Fruit fly (Drosophila melanogaster) whole organism, embryonic: ENCODE data around the gene Creld.
A peak's percentile ranks its signal among the peaks of the same experiment; 100 is the strongest.

ENCODE experiments used
- Antp ChIP-seq: fragments of 200-800 bp; sonication (Bioruptor generic); optimal IDR thresholded peaks from 3 replicates; lab custom pipeline; 2016; ENCODE audit warnings: missing biosample characterization, missing genetic modification characterization
- Awh ChIP-seq: fragments of 200-800 bp; sonication (Bioruptor generic); IDR thresholded peaks from 2 replicates; pipeline ENCODE4, ENCODE4 v1.3.6; 2022; ENCODE audit warnings: missing biosample characterization, missing genetic modification characterization
- Bgb ChIP-seq: fragments of 200-800 bp; sonication (Bioruptor generic); IDR thresholded peaks from 2 replicates; pipeline ENCODE4 v1.3.6; 2022; ENCODE audit warnings: missing biosample characterization, missing genetic modification characterization; ENCODE audit not compliant: partially characterized antibody
- CG10431 ChIP-seq: fragments of 200-800 bp; sonication (Bioruptor generic); optimal IDR thresholded peaks from 3 replicates; lab custom pipeline; 2018; ENCODE audit warnings: missing biosample characterization, mild to moderate bottlenecking, missing genetic modification characterization
- CG1529 ChIP-seq: fragments of 200-800 bp; sonication (Bioruptor generic); optimal IDR thresholded peaks from 3 replicates; lab custom pipeline; 2018; ENCODE audit warnings: missing biosample characterization, missing genetic modification characterization
- CG15514 ChIP-seq: fragments of 200-800 bp; sonication (Bioruptor generic); optimal IDR thresholded peaks from 3 replicates; lab custom pipeline; 2017; ENCODE audit warnings: missing biosample characterization, missing genetic modification characterization, mild to moderate bottlenecking, moderate library complexity, missing genetic modification reagents
- CG17385 ChIP-seq: fragments of 200-800 bp; sonication (Bioruptor generic); optimal IDR thresholded peaks from 3 replicates; lab custom pipeline; 2018; ENCODE audit warnings: missing biosample characterization, mild to moderate bottlenecking, missing genetic modification characterization
- CG17568 ChIP-seq: fragments of 200-800 bp; sonication (Bioruptor generic); optimal IDR thresholded peaks from 2 replicates; lab custom pipeline; 2018; ENCODE audit warnings: missing biosample characterization, mild to moderate bottlenecking, missing genetic modification characterization, moderate library complexity
- CG17802 ChIP-seq: fragments of 200-800 bp; sonication (Bioruptor generic); optimal IDR thresholded peaks from 2 replicates; lab custom pipeline; 2018; ENCODE audit warnings: missing biosample characterization, mild to moderate bottlenecking, missing genetic modification characterization, moderate library complexity
- CG18476 ChIP-seq: fragments of 200-800 bp; sonication (Bioruptor generic); optimal IDR thresholded peaks from 2 replicates; lab custom pipeline; 2016; ENCODE audit warnings: missing biosample characterization, mild to moderate bottlenecking, missing genetic modification characterization
- CG2889 ChIP-seq: fragments of 200-800 bp; sonication (Bioruptor generic); IDR thresholded peaks from 3 replicates; pipeline ENCODE4 v1.3.6; 2022; ENCODE audit warnings: missing biosample characterization, missing genetic modification characterization
- CG32532 ChIP-seq: fragments of 200-800 bp; sonication (Bioruptor generic); IDR thresholded peaks from 2 replicates; pipeline ENCODE4 v1.3.6; 2022; ENCODE audit warnings: missing biosample characterization, missing genetic modification characterization
- CG3281 ChIP-seq: fragments of 200-800 bp; sonication (Bioruptor generic); optimal IDR thresholded peaks from 3 replicates; lab custom pipeline; 2017; ENCODE audit warnings: missing biosample characterization, mild to moderate bottlenecking, missing genetic modification characterization
- CG5953 ChIP-seq: fragments of 200-800 bp; sonication (Bioruptor generic); IDR thresholded peaks from 2 replicates; pipeline ENCODE4 v1.3.6; 2022; ENCODE audit warnings: missing biosample characterization, missing genetic modification characterization
- CG6254 ChIP-seq: fragments of 200-800 bp; sonication (Bioruptor generic); optimal IDR thresholded peaks from 3 replicates; lab custom pipeline; 2017; ENCODE audit warnings: mild to moderate bottlenecking, missing biosample characterization, missing genetic modification reagents, missing genetic modification characterization
- CG7928 ChIP-seq: fragments of 200-800 bp; sonication (Bioruptor generic); optimal IDR thresholded peaks from 2 replicates; lab custom pipeline; 2017; ENCODE audit warnings: missing biosample characterization, mild to moderate bottlenecking, missing genetic modification characterization
- CG7987 ChIP-seq: fragments of 200-800 bp; sonication (Bioruptor generic); optimal IDR thresholded peaks from 2 replicates; lab custom pipeline; 2018; ENCODE audit warnings: missing biosample characterization, mild to moderate bottlenecking, missing genetic modification characterization, moderate library complexity
- Dbx ChIP-seq: fragments of 200-800 bp; sonication (Bioruptor generic); IDR thresholded peaks from 3 replicates; pipeline ENCODE4 v1.3.6; 2022; ENCODE audit warnings: missing biosample characterization, missing genetic modification characterization
- Dfd ChIP-seq, 2 experiments: fragments of >200 bp; optimal IDR thresholded peaks; 2 replicates each; lab custom pipeline; 2017; ENCODE audit warnings: missing biosample characterization in 2 of 2, missing genetic modification characterization in 2 of 2
- Gsc ChIP-seq: fragments of 200-800 bp; sonication (Bioruptor generic); IDR thresholded peaks from 2 replicates; pipeline ENCODE4 v1.3.6; 2022; ENCODE audit warnings: missing biosample characterization, missing genetic modification characterization
- HLH4C ChIP-seq: fragments of 200-800 bp; sonication (Bioruptor generic); IDR thresholded peaks from 3 replicates; pipeline ENCODE4 v1.3.6; 2022; ENCODE audit warnings: missing biosample characterization, missing genetic modification characterization; ENCODE audit not compliant: partially characterized antibody
- Myb ChIP-seq: fragments of 200-800 bp; sonication (Bioruptor generic); optimal IDR thresholded peaks from 2 replicates; lab custom pipeline; 2016; ENCODE audit warnings: missing biosample characterization, missing genetic modification characterization
- NK7.1 ChIP-seq: fragments of 200-800 bp; sonication (Bioruptor generic); optimal IDR thresholded peaks from 3 replicates; lab custom pipeline; 2016; ENCODE audit warnings: missing biosample characterization, missing genetic modification characterization
- NfI ChIP-seq: fragments of 200-800 bp; sonication (Bioruptor generic); optimal IDR thresholded peaks from 3 replicates; lab custom pipeline; 2018; ENCODE audit warnings: missing biosample characterization, mild to moderate bottlenecking, missing genetic modification characterization, moderate library complexity
- Six4 ChIP-seq: fragments of 200-800 bp; sonication (Bioruptor generic); optimal IDR thresholded peaks from 2 replicates; lab custom pipeline; 2016; ENCODE audit warnings: missing biosample characterization, missing genetic modification characterization
- TFAM ChIP-seq: fragments of 200-800 bp; sonication (Bioruptor generic); optimal IDR thresholded peaks from 2 replicates; lab custom pipeline; 2017; ENCODE audit warnings: missing biosample characterization, missing genetic modification characterization, inconsistent platforms
- ab ChIP-seq: fragments of 200-800 bp; sonication (Bioruptor generic); optimal IDR thresholded peaks from 2 replicates; lab custom pipeline; 2016; ENCODE audit warnings: missing biosample characterization, missing genetic modification characterization
- abd-A ChIP-seq: fragments of 200-800 bp; sonication (Bioruptor generic); optimal IDR thresholded peaks from 3 replicates; lab custom pipeline; 2019; ENCODE audit warnings: missing biosample characterization, mild to moderate bottlenecking, missing genetic modification characterization, moderate library complexity
- ato ChIP-seq: fragments of 200-800 bp; sonication (Bioruptor generic); IDR thresholded peaks from 2 replicates; pipeline ENCODE4 v1.3.6; 2022; ENCODE audit warnings: missing biosample characterization, missing genetic modification characterization; ENCODE audit not compliant: partially characterized antibody
- bowl ChIP-seq: fragments of 200-800 bp; sonication (Bioruptor generic); IDR thresholded peaks from 2 replicates; pipeline ENCODE4 v1.3.6; 2022; ENCODE audit warnings: missing biosample characterization, missing genetic modification characterization
- chn ChIP-seq: fragments of 200-800 bp; sonication (Bioruptor generic); optimal IDR thresholded peaks from 2 replicates; lab custom pipeline; 2016; ENCODE audit warnings: missing biosample characterization, missing genetic modification characterization
- corto ChIP-seq: fragments of 200-800 bp; sonication (Bioruptor generic); optimal IDR thresholded peaks from 2 replicates; lab custom pipeline; 2016; ENCODE audit warnings: missing biosample characterization, mild to moderate bottlenecking, missing genetic modification characterization, moderate library complexity
- disco-r ChIP-seq: fragments of 200-800 bp; sonication (Bioruptor generic); optimal IDR thresholded peaks from 2 replicates; lab custom pipeline; 2016; ENCODE audit warnings: missing biosample characterization, missing genetic modification characterization
- dpn ChIP-seq, 2 experiments: fragments of 200-800 bp; sonication (Bioruptor generic); optimal IDR thresholded peaks; 3 replicates each; lab custom pipeline; 2016; ENCODE audit warnings: missing biosample characterization in 2 of 2, missing genetic modification characterization in 2 of 2
- dysf ChIP-seq: fragments of 200-800 bp; sonication (Bioruptor generic); IDR thresholded peaks from 3 replicates; pipeline ENCODE4 v1.3.6; 2022; ENCODE audit warnings: missing biosample characterization, missing genetic modification characterization
- esg ChIP-seq: fragments of 200-800 bp; sonication (Bioruptor generic); conservative IDR thresholded peaks from 2 replicates; pipeline ENCODE4 v1.3.6; 2022; ENCODE audit warnings: missing biosample characterization, missing genetic modification characterization
- ftz-f1 ChIP-seq: fragments of 200-800 bp; sonication (Bioruptor generic); optimal IDR thresholded peaks from 2 replicates; lab custom pipeline; 2016; ENCODE audit warnings: missing biosample characterization, missing genetic modification characterization
- hbn ChIP-seq: fragments of 200-800 bp; sonication (Bioruptor generic); IDR thresholded peaks from 2 replicates; pipeline ENCODE4 v1.3.6; 2022; ENCODE audit warnings: missing biosample characterization, missing genetic modification characterization; ENCODE audit not compliant: partially characterized antibody
- kni ChIP-seq: fragments of 200-800 bp; sonication (Bioruptor generic); optimal IDR thresholded peaks from 3 replicates; lab custom pipeline; 2017; ENCODE audit warnings: mild to moderate bottlenecking, missing biosample characterization, missing genetic modification reagents, missing genetic modification characterization
- nmo ChIP-seq: fragments of 200-800 bp; sonication (Bioruptor generic); optimal IDR thresholded peaks from 2 replicates; lab custom pipeline; 2018; ENCODE audit warnings: missing biosample characterization, mild to moderate bottlenecking, missing genetic modification characterization, moderate library complexity
- onecut ChIP-seq: fragments of 200-800 bp; sonication (Bioruptor generic); IDR thresholded peaks from 2 replicates; pipeline ENCODE4 v1.3.6; 2022; ENCODE audit warnings: missing biosample characterization, missing genetic modification characterization
- otp ChIP-seq: fragments of 200-800 bp; sonication (Bioruptor generic); IDR thresholded peaks from 3 replicates; pipeline ENCODE4, ENCODE4 v1.3.6; 2022; ENCODE audit warnings: missing biosample characterization, missing genetic modification characterization
- ro ChIP-seq: fragments of 200-800 bp; sonication (Bioruptor generic); IDR thresholded peaks from 2 replicates; pipeline ENCODE4 v1.3.6; 2022; ENCODE audit warnings: missing biosample characterization, missing genetic modification characterization
- sens-2 ChIP-seq: fragments of 200-800 bp; sonication (Bioruptor generic); IDR thresholded peaks from 2 replicates; pipeline ENCODE4 v1.3.6; 2022; ENCODE audit warnings: missing biosample characterization, missing genetic modification characterization
- sima ChIP-seq: fragments of 200-800 bp; sonication (Bioruptor generic); optimal IDR thresholded peaks from 2 replicates; lab custom pipeline; 2016; ENCODE audit warnings: missing biosample characterization, missing genetic modification characterization
- sr ChIP-seq: fragments of 200-800 bp; sonication (Bioruptor generic); IDR thresholded peaks from 3 replicates; pipeline ENCODE4 v1.3.6; 2022; ENCODE audit warnings: missing biosample characterization, missing genetic modification characterization
- tap ChIP-seq: fragments of 200-800 bp; optimal IDR thresholded peaks from 3 replicates; lab custom pipeline; 2019; ENCODE audit warnings: missing biosample characterization, mild to moderate bottlenecking, missing genetic modification characterization, moderate library complexity
- tll ChIP-seq, 2 experiments: fragments of 200-800 bp in 1 of 2; fragments of >200 bp in 1 of 2; sonication (Bioruptor generic) in 1 of 2; optimal IDR thresholded peaks; 2 replicates each; lab custom pipeline; 2017 to 2019; ENCODE audit warnings: missing biosample characterization in 2 of 2, missing genetic modification characterization in 2 of 2, mild to moderate bottlenecking in 1 of 2, moderate library complexity in 1 of 2

The Creld gene

DNA sequence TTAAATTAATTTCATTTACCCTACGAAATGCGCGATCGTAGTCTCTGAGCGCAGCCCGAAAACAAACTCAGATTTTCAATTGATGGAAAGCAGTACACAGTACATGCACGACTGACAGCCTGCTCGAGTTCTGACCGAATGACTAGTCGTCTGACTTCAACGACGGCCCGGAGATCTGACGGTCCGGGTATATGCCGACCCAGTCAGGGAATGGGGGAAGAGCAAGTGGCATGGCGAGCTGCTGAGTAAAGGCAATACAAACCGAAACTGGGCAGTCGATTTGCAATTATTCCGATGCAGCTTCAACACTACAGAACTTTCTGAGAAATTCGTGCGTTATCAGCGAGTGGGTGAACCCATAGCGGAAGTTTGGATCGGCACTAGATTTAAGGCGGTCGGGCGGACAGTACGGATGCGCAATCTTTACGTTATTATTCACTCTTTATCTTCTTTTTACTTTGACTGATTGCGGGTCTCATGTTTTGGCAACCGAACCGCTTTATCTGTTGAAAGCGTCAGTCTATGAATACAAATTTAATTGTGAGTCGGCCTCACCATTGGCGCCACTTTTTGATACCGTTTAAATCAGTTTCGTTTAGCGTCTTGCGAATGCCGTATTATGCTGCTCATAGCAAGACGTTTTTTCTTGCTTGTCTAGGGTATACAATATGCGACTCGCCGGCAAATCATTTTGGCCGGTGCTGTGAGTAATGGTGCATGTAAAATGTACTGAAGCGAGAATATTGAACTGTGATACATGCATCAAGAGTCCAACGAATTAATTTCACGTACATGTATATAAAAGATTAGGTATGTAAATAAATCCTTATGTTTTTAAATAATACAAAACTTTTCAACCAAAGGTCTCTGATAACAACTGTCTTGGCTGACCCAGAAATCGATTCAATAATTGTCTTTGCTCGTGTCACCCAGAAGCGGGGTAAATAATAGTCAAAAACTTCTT is 18.6 kb downstream of the Creld start (continued):
- TF ChIP-seq CG1529 (GFP tag; lab: Kevin White, UChicago) (no peak), NK7.1 (GFP tag; lab: Kevin White, UChicago) (no peak), dpn (GFP tag; optimal IDR thresholded peaks at IDR 0.05; lab: Kevin White, UChicago) (no peak), Antp (GFP tag; lab: Kevin White, UChicago) (peak; percentile 17), hbn (GFP tag; lab: Robert Waterston, UW) (no peak), sima (GFP tag; lab: Kevin White, UChicago) (no peak), chn (GFP tag; lab: Kevin White, UChicago) (no peak), ro (GFP tag; lab: Robert Waterston, UW) (no peak), TFAM (GFP tag; lab: Kevin White, UChicago) (no peak), CG32532 (GFP tag; lab: Robert Waterston, UW) (peak; percentile 7; the same call in 1 of the 2 replicates), sens-2 (GFP tag; lab: Robert Waterston, UW) (no peak), CG2889 (no peak), bowl (GFP tag; lab: Robert Waterston, UW) (no peak), ab (GFP tag; lab: Kevin White, UChicago) (no peak), esg (GFP tag; lab: Robert Waterston, UW) (no peak), CG17568 (GFP tag; lab: Kevin White, UChicago) (peak; percentile 2), CG6254 (GFP tag; lab: Kevin White, UChicago) (peak; percentile 3), CG15514 (GFP tag; lab: Kevin White, UChicago) (no peak), ftz-f1 (no peak), Gsc (no peak), Myb (no peak), CG10431 (GFP tag; lab: Kevin White, UChicago) (no peak), tap (tag; lab: Kevin White, UChicago) (no peak), Dbx (GFP tag; lab: Robert Waterston, UW) (no peak), onecut (no peak), sr (GFP tag; lab: Robert Waterston, UW) (no peak), dysf (GFP tag; lab: Robert Waterston, UW) (no peak), Bgb (no peak), CG17802 (no peak), CG18476 (GFP tag; lab: Kevin White, UChicago) (no peak), NfI (GFP tag; lab: Kevin White, UChicago) (no peak), disco-r (GFP tag; lab: Kevin White, UChicago) (no peak), CG7928 (GFP tag; lab: Kevin White, UChicago) (no peak), Six4 (GFP tag; lab: Kevin White, UChicago) (no peak), abd-A (tag; lab: Kevin White, UChicago) (no peak), corto (GFP tag; lab: Kevin White, UChicago) (no peak), nmo (GFP tag; lab: Kevin White, UChicago) (no peak), Awh (GFP tag; lab: Robert Waterston, UW) (no peak), otp (GFP tag; lab: Robert Waterston, UW) (no peak), kni (GFP tag; lab: Kevin White, UChicago) (no peak), ato (GFP tag; lab: Robert Waterston, UW) (no peak), tll (GFP tag; optimal IDR thresholded peaks at IDR 0.05; lab: Kevin White, UChicago) (no peak), CG7987 (GFP tag; lab: Kevin White, UChicago) (no peak), CG3281 (GFP tag; lab: Kevin White, UChicago) (no peak), HLH4C (GFP tag; lab: Robert Waterston, UW) (no peak), Dfd (GFP tag; optimal IDR thresholded peaks at IDR 0.05; lab: Kevin White, UChicago) (no peak), CG5953 (no peak), CG17385 (GFP tag; lab: Kevin White, UChicago) (no peak)
